Fruit fly (Drosophila melanogaster) whole organism, embryonic: ENCODE measurements around the gene TpnC25D.

Experiments
- Atf-2 ChIP-seq: fragments of 200-800 bp; sonication (Bioruptor generic); optimal IDR thresholded peaks from 2 replicates; lab custom pipeline; 2016; ENCODE audit warnings: missing biosample characterization, missing genetic modification characterization
- Atf3 ChIP-seq: fragments of 200-800 bp; sonication (Bioruptor generic); optimal IDR thresholded peaks from 3 replicates; lab custom pipeline; 2016; ENCODE audit warnings: missing biosample characterization, missing genetic modification characterization
- Atf6 ChIP-seq: fragments of 200-800 bp; sonication (Bioruptor generic); IDR thresholded peaks from 2 replicates; pipeline ENCODE4 v1.3.6; 2022; ENCODE audit warnings: missing biosample characterization, missing genetic modification characterization
- Bteb2 ChIP-seq: fragments of 200-800 bp; sonication (Bioruptor generic); optimal IDR thresholded peaks from 2 replicates; lab custom pipeline; 2016; ENCODE audit warnings: missing biosample characterization, missing genetic modification characterization
- CG10209 ChIP-seq: fragments of 200-800 bp; sonication (Bioruptor generic); optimal IDR thresholded peaks from 3 replicates; lab custom pipeline; 2017; ENCODE audit warnings: missing biosample characterization, mild to moderate bottlenecking, missing genetic modification characterization, missing genetic modification reagents
- CG10979 ChIP-seq: fragments of 200-800 bp; sonication (Bioruptor generic); optimal IDR thresholded peaks from 2 replicates; lab custom pipeline; 2018; ENCODE audit warnings: missing biosample characterization, mild to moderate bottlenecking, missing genetic modification characterization, moderate library complexity
- CG11085 ChIP-seq: fragments of 200-800 bp; sonication (Bioruptor generic); IDR thresholded peaks from 2 replicates; pipeline ENCODE4 v1.3.6; 2022; ENCODE audit warnings: missing biosample characterization, missing genetic modification characterization
- CG12391 ChIP-seq: fragments of 200-800 bp; sonication (Bioruptor generic); optimal IDR thresholded peaks from 3 replicates; lab custom pipeline; 2018; ENCODE audit warnings: missing biosample characterization, mild to moderate bottlenecking, missing genetic modification characterization, moderate library complexity
- CG13424 ChIP-seq: fragments of 200-800 bp; sonication (Bioruptor generic); optimal IDR thresholded peaks from 2 replicates; lab custom pipeline; 2019; ENCODE audit warnings: missing biosample characterization, mild to moderate bottlenecking, missing genetic modification characterization, moderate library complexity
- CG14710 ChIP-seq: fragments of 200-800 bp; sonication (Bioruptor generic); optimal IDR thresholded peaks from 3 replicates; lab custom pipeline; 2019; ENCODE audit warnings: missing biosample characterization, mild to moderate bottlenecking, missing genetic modification characterization, moderate library complexity
- CG15696 ChIP-seq: fragments of 200-800 bp; sonication (Bioruptor generic); optimal IDR thresholded peaks from 2 replicates; lab custom pipeline; 2019; ENCODE audit warnings: missing biosample characterization, mild to moderate bottlenecking, missing genetic modification characterization, moderate library complexity
- CG16779 ChIP-seq: fragments of 200-800 bp; sonication (Bioruptor generic); IDR thresholded peaks from 2 replicates; pipeline ENCODE4 v1.3.6; 2022; ENCODE audit warnings: missing biosample characterization, missing genetic modification characterization
- CG17359 ChIP-seq: fragments of 200-800 bp; sonication (Bioruptor generic); optimal IDR thresholded peaks from 3 replicates; lab custom pipeline; 2018; ENCODE audit warnings: missing biosample characterization, mild to moderate bottlenecking, missing genetic modification characterization, moderate library complexity
- CG17361 ChIP-seq: fragments of 200-800 bp; sonication (Bioruptor generic); IDR thresholded peaks from 3 replicates; pipeline ENCODE4 v1.3.6; 2022; ENCODE audit warnings: missing biosample characterization, missing genetic modification characterization
- CG17385 ChIP-seq: fragments of 200-800 bp; sonication (Bioruptor generic); optimal IDR thresholded peaks from 3 replicates; lab custom pipeline; 2018; ENCODE audit warnings: missing biosample characterization, mild to moderate bottlenecking, missing genetic modification characterization
- CG2202 ChIP-seq: fragments of 200-800 bp; sonication (Bioruptor generic); optimal IDR thresholded peaks from 2 replicates; lab custom pipeline; 2018; ENCODE audit warnings: missing biosample characterization, mild to moderate bottlenecking, missing genetic modification characterization
- CG3281 ChIP-seq: fragments of 200-800 bp; sonication (Bioruptor generic); optimal IDR thresholded peaks from 3 replicates; lab custom pipeline; 2017; ENCODE audit warnings: missing biosample characterization, mild to moderate bottlenecking, missing genetic modification characterization
- CG33213 ChIP-seq: fragments of 200-800 bp; sonication (Bioruptor generic); optimal IDR thresholded peaks from 3 replicates; lab custom pipeline; 2016; ENCODE audit warnings: missing biosample characterization, missing genetic modification characterization
- CG3838 ChIP-seq: fragments of 200-800 bp; sonication (Bioruptor generic); optimal IDR thresholded peaks from 3 replicates; lab custom pipeline; 2016; ENCODE audit warnings: missing biosample characterization, missing genetic modification characterization
- CG6683 ChIP-seq: fragments of 200-800 bp; sonication (Bioruptor generic); optimal IDR thresholded peaks from 2 replicates; lab custom pipeline; 2017; ENCODE audit warnings: missing biosample characterization, mild to moderate bottlenecking, missing genetic modification characterization, missing genetic modification reagents
- CG7372 ChIP-seq: fragments of 200-800 bp; sonication (Bioruptor generic); IDR thresholded peaks from 2 replicates; pipeline ENCODE4 v1.3.6; 2022; ENCODE audit warnings: missing biosample characterization, missing genetic modification characterization
- CG9437 ChIP-seq: fragments of 200-800 bp; sonication (Bioruptor generic); optimal IDR thresholded peaks from 2 replicates; lab custom pipeline; 2018; ENCODE audit warnings: missing biosample characterization, mild to moderate bottlenecking, missing genetic modification characterization
- CHES-1-like ChIP-seq: fragments of 200-800 bp; sonication (Bioruptor generic); optimal IDR thresholded peaks from 2 replicates; lab custom pipeline; 2016; ENCODE audit warnings: missing biosample characterization, missing genetic modification characterization
- Fer3 ChIP-seq: fragments of 200-800 bp; sonication (Bioruptor generic); optimal IDR thresholded peaks from 2 replicates; lab custom pipeline; 2018; ENCODE audit warnings: missing biosample characterization, mild to moderate bottlenecking, missing genetic modification characterization, moderate library complexity
- Med ChIP-seq: fragments of 200-800 bp; sonication (Bioruptor generic); peaks from one replicate; lab custom pipeline; 2016; ENCODE audit warnings: missing biosample characterization, missing genetic modification characterization, mild to moderate bottlenecking, inconsistent platforms, moderate library complexity
- ac ChIP-seq: fragments of 200-800 bp; sonication (Bioruptor generic); optimal IDR thresholded peaks from 3 replicates; lab custom pipeline; 2017; ENCODE audit warnings: missing biosample characterization, mild to moderate bottlenecking, missing genetic modification characterization
- crol ChIP-seq: fragments of 200-800 bp; sonication (Bioruptor generic); IDR thresholded peaks from 2 replicates; pipeline ENCODE4 v1.3.6; 2022; ENCODE audit warnings: missing biosample characterization, missing genetic modification characterization
- dati ChIP-seq: fragments of 200-800 bp; sonication (Bioruptor generic); IDR thresholded peaks from 2 replicates; pipeline ENCODE4 v1.3.6; 2022; ENCODE audit warnings: missing biosample characterization, missing genetic modification characterization
- dmrt99B ChIP-seq: fragments of 200-800 bp; sonication (Bioruptor generic); optimal IDR thresholded peaks from 2 replicates; lab custom pipeline; 2018; ENCODE audit warnings: missing biosample characterization, mild to moderate bottlenecking, missing genetic modification characterization, moderate library complexity
- esg ChIP-seq: fragments of 200-800 bp; sonication (Bioruptor generic); conservative IDR thresholded peaks from 2 replicates; pipeline ENCODE4 v1.3.6; 2022; ENCODE audit warnings: missing biosample characterization, missing genetic modification characterization
- exex ChIP-seq: fragments of 200-800 bp; sonication (Bioruptor generic); optimal IDR thresholded peaks from 4 replicates; lab custom pipeline; 2018; ENCODE audit warnings: missing biosample characterization, mild to moderate bottlenecking, missing genetic modification characterization, moderate library complexity
- hbn ChIP-seq: fragments of 200-800 bp; sonication (Bioruptor generic); IDR thresholded peaks from 2 replicates; pipeline ENCODE4 v1.3.6; 2022; ENCODE audit warnings: missing biosample characterization, missing genetic modification characterization; ENCODE audit not compliant: partially characterized antibody
- kni ChIP-seq: fragments of 200-800 bp; sonication (Bioruptor generic); optimal IDR thresholded peaks from 3 replicates; lab custom pipeline; 2017; ENCODE audit warnings: mild to moderate bottlenecking, missing biosample characterization, missing genetic modification reagents, missing genetic modification characterization
- lbe ChIP-seq: fragments of 200-800 bp; sonication (Bioruptor generic); optimal IDR thresholded peaks from 2 replicates; lab custom pipeline; 2016; ENCODE audit warnings: missing biosample characterization, mild to moderate bottlenecking, missing genetic modification characterization
- luna ChIP-seq: fragments of 200-800 bp; sonication (Bioruptor generic); optimal IDR thresholded peaks from 2 replicates; lab custom pipeline; 2016; ENCODE audit warnings: missing biosample characterization, missing genetic modification characterization
- oc ChIP-seq: fragments of 200-800 bp; sonication (Bioruptor generic); optimal IDR thresholded peaks from 2 replicates; lab custom pipeline; 2018; ENCODE audit warnings: missing biosample characterization, mild to moderate bottlenecking, missing genetic modification characterization, moderate library complexity
- org-1 ChIP-seq: fragments of 200-800 bp; sonication (Bioruptor generic); optimal IDR thresholded peaks from 2 replicates; lab custom pipeline; 2017; ENCODE audit warnings: missing biosample characterization, missing genetic modification characterization
- pita ChIP-seq: fragments of 200-800 bp; sonication (Bioruptor generic); optimal IDR thresholded peaks from 2 replicates; lab custom pipeline; 2017; ENCODE audit warnings: missing biosample characterization, mild to moderate bottlenecking, missing genetic modification characterization
- pros ChIP-seq: fragments of 200-800 bp; sonication (Bioruptor generic); optimal IDR thresholded peaks from 3 replicates; lab custom pipeline; 2019; ENCODE audit warnings: missing biosample characterization, mild to moderate bottlenecking, missing genetic modification characterization, moderate library complexity
- row ChIP-seq: fragments of 200-800 bp; sonication (Bioruptor generic); IDR thresholded peaks from 3 replicates; pipeline ENCODE4 v1.3.6; 2022; ENCODE audit warnings: missing biosample characterization, missing genetic modification characterization
- run ChIP-seq: fragments of 200-800 bp; sonication (Bioruptor generic); optimal IDR thresholded peaks from 3 replicates; lab custom pipeline; 2018; ENCODE audit warnings: missing biosample characterization, mild to moderate bottlenecking, missing genetic modification characterization
- sens-2 ChIP-seq: fragments of 200-800 bp; sonication (Bioruptor generic); IDR thresholded peaks from 2 replicates; pipeline ENCODE4 v1.3.6; 2022; ENCODE audit warnings: missing biosample characterization, missing genetic modification characterization
- so ChIP-seq: fragments of 200-800 bp; sonication (Bioruptor generic); IDR thresholded peaks from 3 replicates; pipeline ENCODE4 v1.3.6; 2022; ENCODE audit warnings: missing biosample characterization, missing genetic modification characterization
- sr ChIP-seq: fragments of 200-800 bp; sonication (Bioruptor generic); IDR thresholded peaks from 3 replicates; pipeline ENCODE4 v1.3.6; 2022; ENCODE audit warnings: missing biosample characterization, missing genetic modification characterization
- ssp ChIP-seq: fragments of 200-800 bp; sonication (Bioruptor generic); IDR thresholded peaks from 2 replicates; pipeline ENCODE4 v1.3.6; 2022; ENCODE audit warnings: missing biosample characterization, missing genetic modification characterization
- tio ChIP-seq: fragments of 200-800 bp; sonication (Bioruptor generic); optimal IDR thresholded peaks from 2 replicates; lab custom pipeline; 2017; ENCODE audit warnings: missing biosample characterization, missing genetic modification characterization, inconsistent platforms
- trh ChIP-seq: fragments of 200-800 bp; sonication (Bioruptor generic); optimal IDR thresholded peaks from 2 replicates; lab custom pipeline; 2016; ENCODE audit warnings: missing biosample characterization, missing genetic modification characterization
- zen2 ChIP-seq: fragments of 200-800 bp; sonication (Bioruptor generic); IDR thresholded peaks from 3 replicates; pipeline ENCODE4 v1.3.6; 2022; ENCODE audit warnings: missing biosample characterization, missing genetic modification characterization; ENCODE audit not compliant: partially characterized antibody

The TpnC25D gene

dm6 chr2L:5237175-5237753 lies 20.8 kb downstream of the TpnC25D start (continued):
- TF ChIP-seq Fer3 (tag; lab: Kevin White, UChicago), result no peak
- no peak for TF ChIP-seq Atf-2 (GFP tag; lab: Kevin White, UChicago)
- peak; percentile 94 for TF ChIP-seq pros (GFP tag; lab: Kevin White, UChicago)
- TF ChIP-seq exex (tag; lab: Kevin White, UChicago), result no peak
- no peak for TF ChIP-seq Atf3 (GFP tag; lab: Kevin White, UChicago)
- peak; percentile 24 for TF ChIP-seq CG17359 (tag; lab: Kevin White, UChicago)
- peak; percentile 7 for TF ChIP-seq CG2202
- no peak for TF ChIP-seq oc (tag; lab: Kevin White, UChicago)
- no peak for TF ChIP-seq CG13424 (tag; lab: Kevin White, UChicago)
- TF ChIP-seq Atf6, result 0 out of 2 replicates have a peak, but pooled peaks have one; percentile 24
- TF ChIP-seq CG3281, result no peak
- TF ChIP-seq luna (GFP tag; lab: Kevin White, UChicago), result no peak
- no peak for TF ChIP-seq Bteb2 (GFP tag; lab: Kevin White, UChicago)
- no peak for TF ChIP-seq CG16779 (GFP tag; lab: Robert Waterston, UW)
- peak; percentile 78 for TF ChIP-seq hbn (GFP tag; lab: Robert Waterston, UW)
- TF ChIP-seq, all 482 proteins: peak for 129

- TF ChIP-seq dati (GFP tag; lab: Robert Waterston, UW) (no peak), CG3838 (no peak), CHES-1-like (GFP tag; lab: Kevin White, UChicago) (no peak), CG10209 (GFP tag; lab: Kevin White, UChicago) (peak; percentile 55), CG12391 (tag; lab: Kevin White, UChicago) (peak; percentile 90), so (GFP tag; lab: Robert Waterston, UW) (no peak), CG17385 (GFP tag; lab: Kevin White, UChicago) (peak; percentile 62), pita (GFP tag; lab: Kevin White, UChicago) (no peak), tio (peak; percentile 53), CG14710 (tag; lab: Kevin White, UChicago) (peak; percentile 87), zen2 (GFP tag; lab: Robert Waterston, UW) (no peak), crol (GFP tag; lab: Robert Waterston, UW) (no peak), lbe (GFP tag; lab: Kevin White, UChicago) (no peak), kni (no peak), CG9437 (GFP tag; lab: Kevin White, UChicago) (peak; percentile 35), ssp (GFP tag; lab: Robert Waterston, UW) (0 out of 2 replicates have a peak, but pooled peaks have one; percentile 30), row (GFP tag; lab: Robert Waterston, UW) (peak; percentile 76), org-1 (GFP tag; lab: Kevin White, UChicago) (peak; percentile 13), CG33213 (GFP tag; lab: Kevin White, UChicago) (no peak), CG11085 (GFP tag; lab: Robert Waterston, UW) (no peak), exex (tag; lab: Kevin White, UChicago) (no peak), CG6683 (GFP tag; lab: Kevin White, UChicago) (no peak), sr (GFP tag; lab: Robert Waterston, UW) (no peak), ac (GFP tag; lab: Kevin White, UChicago) (peak; percentile 7), Med (GFP tag; lab: Kevin White, UChicago) (peak; percentile 42), sens-2 (no peak), CG17361 (GFP tag; lab: Robert Waterston, UW) (peak; percentile 86), CG15696 (tag; lab: Kevin White, UChicago) (peak; percentile 80), esg (GFP tag; lab: Robert Waterston, UW) (peak; percentile 46; the same call in 1 of the 2 replicates), trh (GFP tag; lab: Kevin White, UChicago) (no peak), CG10979 (tag; lab: Kevin White, UChicago) (peak; percentile 93), CG7372 (GFP tag; lab: Robert Waterston, UW) (no peak), dmrt99B (tag; lab: Kevin White, UChicago) (peak; percentile 76), run (tag; lab: Kevin White, UChicago) (peak; percentile 13)
These were observed 21.5 kb downstream of the TpnC25D start for dm6 chr2L:5237899-5238566.
